Fruit fly (Drosophila melanogaster) whole organism, embryonic: ENCODE data around the gene mora.

Experiments used
- CG10366 ChIP-seq: fragments of 200-800 bp; sonication (Bioruptor generic); IDR thresholded peaks from 2 replicates; pipeline ENCODE4 v1.3.6; 2022; ENCODE audit warnings: missing biosample characterization, missing genetic modification characterization
- CG11247 ChIP-seq: fragments of 200-800 bp; sonication (Bioruptor generic); IDR thresholded peaks from 2 replicates; pipeline ENCODE4 v1.3.6; 2022; ENCODE audit warnings: missing biosample characterization, missing genetic modification characterization
- CG12071 ChIP-seq: fragments of 200-800 bp; sonication (Bioruptor generic); optimal IDR thresholded peaks from 3 replicates; lab custom pipeline; 2018; ENCODE audit warnings: missing biosample characterization, mild to moderate bottlenecking, missing genetic modification characterization
- CG12769 ChIP-seq: fragments of 200-800 bp; sonication (Bioruptor generic); optimal IDR thresholded peaks from 2 replicates; lab custom pipeline; 2019; ENCODE audit warnings: missing biosample characterization, mild to moderate bottlenecking, missing genetic modification characterization, moderate library complexity
- CG13296 ChIP-seq: fragments of 200-800 bp; sonication (Bioruptor generic); optimal IDR thresholded peaks from 3 replicates; lab custom pipeline; 2018; ENCODE audit warnings: missing biosample characterization, mild to moderate bottlenecking, missing genetic modification characterization
- CG13775 ChIP-seq: fragments of 200-800 bp; sonication (Bioruptor generic); optimal IDR thresholded peaks from 3 replicates; lab custom pipeline; 2017; ENCODE audit warnings: missing biosample characterization, mild to moderate bottlenecking, missing genetic modification characterization
- CG14710 ChIP-seq: fragments of 200-800 bp; sonication (Bioruptor generic); optimal IDR thresholded peaks from 3 replicates; lab custom pipeline; 2019; ENCODE audit warnings: missing biosample characterization, mild to moderate bottlenecking, missing genetic modification characterization, moderate library complexity
- CG1647 ChIP-seq: fragments of 200-800 bp; sonication (Bioruptor generic); optimal IDR thresholded peaks from 3 replicates; lab custom pipeline; 2016; ENCODE audit warnings: missing biosample characterization, missing genetic modification characterization
- CG18011 ChIP-seq: fragments of 200-800 bp; sonication (Bioruptor generic); optimal IDR thresholded peaks from 2 replicates; lab custom pipeline; 2017; ENCODE audit warnings: missing biosample characterization, missing genetic modification characterization, mild to moderate bottlenecking, moderate library complexity, missing genotype
- CG2116 ChIP-seq: fragments of 200-800 bp; sonication (Bioruptor generic); optimal IDR thresholded peaks from 3 replicates; lab custom pipeline; 2018; ENCODE audit warnings: missing biosample characterization, mild to moderate bottlenecking, missing genetic modification characterization
- CG2875 ChIP-seq: fragments of 200-800 bp; sonication (Bioruptor generic); optimal IDR thresholded peaks from 2 replicates; lab custom pipeline; 2017; ENCODE audit warnings: missing biosample characterization, mild to moderate bottlenecking, missing genetic modification characterization, missing genetic modification reagents
- CG30403 ChIP-seq: fragments of 200-800 bp; sonication (Bioruptor generic); optimal IDR thresholded peaks from 3 replicates; lab custom pipeline; 2016; ENCODE audit warnings: missing biosample characterization, missing genetic modification characterization
- CG30431 ChIP-seq: fragments of 200-800 bp; sonication (Bioruptor generic); optimal IDR thresholded peaks from 2 replicates; lab custom pipeline; 2017; ENCODE audit warnings: missing biosample characterization, missing genetic modification characterization
- CG3995 ChIP-seq: fragments of 200-800 bp; sonication (Bioruptor generic); optimal IDR thresholded peaks from 3 replicates; lab custom pipeline; 2016; ENCODE audit warnings: missing biosample characterization, missing genetic modification characterization
- CG4424 ChIP-seq: fragments of 200-800 bp; sonication (Bioruptor generic); optimal IDR thresholded peaks from 3 replicates; lab custom pipeline; 2016; ENCODE audit warnings: missing biosample characterization, missing genetic modification characterization
- CG4730 ChIP-seq: fragments of 200-800 bp; sonication (Bioruptor generic); IDR thresholded peaks from 2 replicates; pipeline ENCODE4 v1.3.6; 2022; ENCODE audit warnings: missing biosample characterization, missing genetic modification characterization
- CG4854 ChIP-seq: fragments of 200-800 bp; sonication (Bioruptor generic); optimal IDR thresholded peaks from 2 replicates; lab custom pipeline; 2016; ENCODE audit warnings: missing biosample characterization, missing genetic modification characterization, inconsistent platforms
- CG6689 ChIP-seq: fragments of 200-800 bp; sonication (Bioruptor generic); IDR thresholded peaks from 2 replicates; pipeline ENCODE4 v1.3.6; 2022; ENCODE audit warnings: missing biosample characterization, missing genetic modification characterization
- CG6813 ChIP-seq: fragments of 200-800 bp; sonication (Bioruptor generic); optimal IDR thresholded peaks from 2 replicates; lab custom pipeline; 2017; ENCODE audit warnings: missing biosample characterization, missing genetic modification characterization, mild to moderate bottlenecking, moderate library complexity, missing genetic modification reagents
- CG7271 ChIP-seq: fragments of 200-800 bp; sonication (Bioruptor generic); optimal IDR thresholded peaks from 2 replicates; lab custom pipeline; 2018; ENCODE audit warnings: missing biosample characterization, mild to moderate bottlenecking, missing genetic modification characterization, moderate library complexity
- CG7786 ChIP-seq: fragments of 200-800 bp; sonication (Bioruptor generic); optimal IDR thresholded peaks from 2 replicates; lab custom pipeline; 2016; ENCODE audit warnings: missing biosample characterization, missing genetic modification characterization
- CG8281 ChIP-seq: fragments of 200-800 bp; sonication (Bioruptor generic); optimal IDR thresholded peaks from 2 replicates; lab custom pipeline; 2018; ENCODE audit warnings: missing biosample characterization, mild to moderate bottlenecking, missing genetic modification characterization, moderate library complexity
- CG9437 ChIP-seq: fragments of 200-800 bp; sonication (Bioruptor generic); optimal IDR thresholded peaks from 2 replicates; lab custom pipeline; 2018; ENCODE audit warnings: missing biosample characterization, mild to moderate bottlenecking, missing genetic modification characterization
- CG9817 ChIP-seq: fragments of 200-800 bp; sonication (Bioruptor generic); optimal IDR thresholded peaks from 2 replicates; lab custom pipeline; 2018; ENCODE audit warnings: missing biosample characterization, mild to moderate bottlenecking, missing genetic modification characterization, moderate library complexity
- Dip2 ChIP-seq: fragments of 200-800 bp; sonication (Bioruptor generic); IDR thresholded peaks from 2 replicates; pipeline ENCODE4 v1.3.6; 2022; ENCODE audit warnings: missing biosample characterization, missing genetic modification characterization
- Doc3 ChIP-seq: fragments of 200-800 bp; sonication (Bioruptor generic); IDR thresholded peaks from 3 replicates; pipeline ENCODE4 v1.3.6; 2022; ENCODE audit warnings: missing biosample characterization, missing genetic modification characterization; ENCODE audit not compliant: partially characterized antibody
- H2.0 ChIP-seq: fragments of 200-800 bp; sonication (Bioruptor generic); IDR thresholded peaks from 2 replicates; pipeline ENCODE4 v1.3.6; 2022; ENCODE audit warnings: missing biosample characterization, missing genetic modification characterization
- Hand ChIP-seq: fragments of 200-800 bp; sonication (Bioruptor generic); optimal IDR thresholded peaks from 2 replicates; lab custom pipeline; 2017; ENCODE audit warnings: mild to moderate bottlenecking, missing biosample characterization, missing genetic modification reagents, missing genetic modification characterization
- Hr51 ChIP-seq, 2 experiments: fragments of 200-800 bp; sonication (Bioruptor generic); optimal IDR thresholded peaks; 2 replicates in 1 of 2; 3 replicates in 1 of 2; lab custom pipeline; 2016 to 2018; ENCODE audit warnings: missing biosample characterization in 2 of 2, missing genetic modification characterization in 2 of 2, mild to moderate bottlenecking in 1 of 2, moderate library complexity in 1 of 2
- PHDP ChIP-seq: fragments of 200-800 bp; sonication (Bioruptor generic); optimal IDR thresholded peaks from 3 replicates; lab custom pipeline; 2018; ENCODE audit warnings: missing biosample characterization, mild to moderate bottlenecking, missing genetic modification characterization, moderate library complexity
- Ptx1 ChIP-seq: fragments of 200-800 bp; sonication (Bioruptor generic); IDR thresholded peaks from 2 replicates; pipeline ENCODE4 v1.3.6; 2022; ENCODE audit warnings: missing biosample characterization, missing genetic modification characterization
- Ravus ChIP-seq: fragments of 200-800 bp; sonication (Bioruptor generic); IDR thresholded peaks from 2 replicates; pipeline ENCODE4 v1.3.6; 2022; ENCODE audit warnings: missing biosample characterization, missing genetic modification characterization
- Sry-β ChIP-seq: fragments of 200-800 bp; sonication (Bioruptor generic); optimal IDR thresholded peaks from 2 replicates; lab custom pipeline; 2018; ENCODE audit warnings: missing biosample characterization, mild to moderate bottlenecking, missing genetic modification characterization, moderate library complexity
- Taf1 ChIP-seq: fragments of 200-800 bp; sonication (Bioruptor generic); IDR thresholded peaks from 2 replicates; pipeline ENCODE4 v1.3.6; 2022; ENCODE audit warnings: missing biosample characterization, missing genetic modification characterization
- amos ChIP-seq: fragments of 200-800 bp; sonication (Bioruptor generic); IDR thresholded peaks from 2 replicates; pipeline ENCODE4 v1.3.6; 2022; ENCODE audit warnings: missing biosample characterization, missing genetic modification characterization; ENCODE audit not compliant: partially characterized antibody
- caup ChIP-seq: fragments of 200-800 bp; sonication (Bioruptor generic); optimal IDR thresholded peaks from 3 replicates; lab custom pipeline; 2017; ENCODE audit warnings: missing biosample characterization, mild to moderate bottlenecking, missing genetic modification characterization, moderate library complexity; ENCODE audit not compliant: severe bottlenecking
- danr ChIP-seq: fragments of 200-800 bp; sonication (Bioruptor generic); IDR thresholded peaks from 2 replicates; pipeline ENCODE4 v1.3.6; 2022; ENCODE audit warnings: missing biosample characterization, missing genetic modification characterization
- ems ChIP-seq: fragments of 200-800 bp; sonication (Bioruptor generic); optimal IDR thresholded peaks from 3 replicates; lab custom pipeline; 2016; ENCODE audit warnings: missing biosample characterization, missing genetic modification characterization
- gcm2 ChIP-seq: fragments of 200-800 bp; sonication (Bioruptor generic); optimal IDR thresholded peaks from 2 replicates; lab custom pipeline; 2016; ENCODE audit warnings: missing biosample characterization, missing genetic modification characterization
- hb ChIP-seq: fragments of 200-800 bp; sonication (Bioruptor generic); IDR thresholded peaks from 3 replicates; pipeline ENCODE4 v1.3.6; 2022; ENCODE audit warnings: missing biosample characterization, missing genetic modification characterization; ENCODE audit not compliant: partially characterized antibody
- lab ChIP-seq: fragments of 200-800 bp; sonication (Bioruptor generic); optimal IDR thresholded peaks from 3 replicates; lab custom pipeline; 2017; ENCODE audit warnings: missing biosample characterization, missing genetic modification characterization, mild to moderate bottlenecking, moderate library complexity, missing genetic modification reagents
- mam ChIP-seq: fragments of 200-800 bp; sonication (Bioruptor generic); optimal IDR thresholded peaks from 3 replicates; lab custom pipeline; 2016; ENCODE audit warnings: missing biosample characterization, missing genetic modification characterization
- nmo ChIP-seq: fragments of 200-800 bp; sonication (Bioruptor generic); optimal IDR thresholded peaks from 2 replicates; lab custom pipeline; 2018; ENCODE audit warnings: missing biosample characterization, mild to moderate bottlenecking, missing genetic modification characterization, moderate library complexity
- sim ChIP-seq: fragments of 200-800 bp; sonication (Bioruptor generic); IDR thresholded peaks from 2 replicates; pipeline ENCODE4 v1.3.6; 2022; ENCODE audit warnings: missing biosample characterization, missing genetic modification characterization
- tna ChIP-seq: fragments of 200-800 bp; sonication (Bioruptor generic); IDR thresholded peaks from 2 replicates; pipeline ENCODE4 v1.3.6; 2022; ENCODE audit warnings: missing biosample characterization, missing genetic modification characterization; ENCODE audit not compliant: partially characterized antibody
- vfl ChIP-seq: fragments of 200-800 bp; sonication (Bioruptor generic); optimal IDR thresholded peaks from 2 replicates; lab custom pipeline; 2016; ENCODE audit warnings: missing biosample characterization, missing genetic modification characterization
- vnd ChIP-seq: fragments of 200-800 bp; sonication (Bioruptor generic); IDR thresholded peaks from 3 replicates; pipeline ENCODE4 v1.3.6; 2022; ENCODE audit warnings: missing biosample characterization, missing genetic modification characterization; ENCODE audit not compliant: partially characterized antibody
- zen2 ChIP-seq: fragments of 200-800 bp; sonication (Bioruptor generic); IDR thresholded peaks from 3 replicates; pipeline ENCODE4 v1.3.6; 2022; ENCODE audit warnings: missing biosample characterization, missing genetic modification characterization; ENCODE audit not compliant: partially characterized antibody

mora gene

DNA sequence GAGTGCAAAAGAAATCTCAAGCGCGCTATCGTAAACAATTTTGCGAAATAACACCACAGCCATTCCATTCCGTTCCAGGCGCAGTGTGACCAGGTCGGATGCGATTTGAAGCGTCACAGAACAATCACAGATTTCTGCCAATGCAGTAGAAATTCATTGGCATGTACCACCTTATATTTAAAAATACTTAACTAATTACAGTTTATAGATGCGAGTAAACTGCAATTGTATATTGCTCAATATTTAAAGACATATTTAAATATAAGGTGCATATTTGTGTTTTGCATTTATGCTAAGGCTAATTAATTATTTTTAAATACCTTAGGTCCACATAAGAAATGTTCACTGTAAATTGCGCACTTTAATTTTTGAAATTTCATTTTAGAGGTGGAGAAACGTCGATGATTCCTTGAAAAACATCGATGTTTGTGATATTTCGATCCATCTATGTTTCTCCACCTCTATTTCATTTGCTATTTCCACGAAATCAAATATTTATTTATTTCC lies 7.3 kb downstream of the mora start, which contains the start of the genes SMC6 and CG6204 (continued):
- TF ChIP-seq CG8281 (tag; lab: Kevin White, UChicago): peak; percentile 81
- peak; percentile 94 for TF ChIP-seq CG11247 (GFP tag; lab: Robert Waterston, UW)
- no peak for TF ChIP-seq tna (GFP tag; lab: Robert Waterston, UW)
- TF ChIP-seq gcm2: peak; percentile 57
- peak; percentile 89 for TF ChIP-seq CG4424 (GFP tag; lab: Kevin White, UChicago)
- peak; percentile 91 for TF ChIP-seq CG13296 (GFP tag; lab: Kevin White, UChicago)
- TF ChIP-seq Dip2 (GFP tag; lab: Robert Waterston, UW): peak; percentile 57
- peak; percentile 81 for TF ChIP-seq CG6813 (GFP tag; lab: Kevin White, UChicago)
- TF ChIP-seq sim (GFP tag; lab: Robert Waterston, UW): peak; percentile 88; the same call in 1 of the 2 replicates
- TF ChIP-seq CG13775 (GFP tag; lab: Kevin White, UChicago): peak; percentile 93
- TF ChIP-seq CG2875: peak; percentile 80
- TF ChIP-seq Sry-β (GFP tag; lab: Kevin White, UChicago): peak; percentile 17
- peak; percentile 94 for TF ChIP-seq CG4730 (GFP tag; lab: Robert Waterston, UW)
- peak; percentile 96 for TF ChIP-seq CG6689 (GFP tag; lab: Robert Waterston, UW)
- TF ChIP-seq CG4854 (GFP tag; lab: Kevin White, UChicago): peak; percentile 82
- peak; percentile 89 for TF ChIP-seq caup
- peak; percentile 80 for TF ChIP-seq vfl (GFP tag; lab: Kevin White, UChicago)
- TF ChIP-seq CG12071 (GFP tag; lab: Kevin White, UChicago): peak; percentile 89
- TF ChIP-seq CG7786 (GFP tag; lab: Kevin White, UChicago): peak; percentile 79
- TF ChIP-seq CG9437 (GFP tag; lab: Kevin White, UChicago): peak; percentile 84
- peak; percentile 77 for TF ChIP-seq CG18011 (GFP tag; lab: Kevin White, UChicago)
- TF ChIP-seq Ptx1 (GFP tag; lab: Robert Waterston, UW): peak; percentile 97
- peak; percentile 79 for TF ChIP-seq CG3995
- peak; percentile 97 for TF ChIP-seq CG9817 (tag; lab: Kevin White, UChicago)
- peak; percentile 84 to 97 for TF ChIP-seq Hr51 (GFP tag; optimal IDR thresholded peaks at IDR 0.05; lab: Kevin White, UChicago)
- no peak for TF ChIP-seq zen2 (GFP tag; lab: Robert Waterston, UW)
- peak; percentile 98 for TF ChIP-seq nmo (GFP tag; lab: Kevin White, UChicago)
- peak; percentile 90 for TF ChIP-seq Taf1 (GFP tag; lab: Robert Waterston, UW)
- peak; percentile 96 for TF ChIP-seq PHDP (tag; lab: Kevin White, UChicago)
- peak; percentile 86 for TF ChIP-seq danr (GFP tag; lab: Robert Waterston, UW)
- peak; percentile 90 for TF ChIP-seq Ravus (GFP tag; lab: Robert Waterston, UW)
- TF ChIP-seq vnd (GFP tag; lab: Robert Waterston, UW): no peak
- peak; percentile 96 for TF ChIP-seq CG12769 (tag; lab: Kevin White, UChicago)
- peak; percentile 71 for TF ChIP-seq ems (GFP tag; lab: Kevin White, UChicago)
- peak; percentile 80 for TF ChIP-seq Hand (GFP tag; lab: Kevin White, UChicago)
- peak; percentile 95 for TF ChIP-seq lab
- peak; percentile 95 for TF ChIP-seq CG30403 (GFP tag; lab: Kevin White, UChicago)
- TF ChIP-seq H2.0 (GFP tag; lab: Robert Waterston, UW): peak; percentile 95
- TF ChIP-seq CG7271 (tag; lab: Kevin White, UChicago): peak; percentile 84
- TF ChIP-seq hb (GFP tag; lab: Robert Waterston, UW): no peak
- peak; percentile 63 for TF ChIP-seq CG1647
- TF ChIP-seq mam (GFP tag; lab: Kevin White, UChicago): peak; percentile 94
- no peak for TF ChIP-seq Doc3 (GFP tag; lab: Robert Waterston, UW)
- TF ChIP-seq CG30431 (GFP tag; lab: Kevin White, UChicago): peak; percentile 85
- TF ChIP-seq CG2116 (GFP tag; lab: Kevin White, UChicago): peak; percentile 82
- TF ChIP-seq CG14710: peak; percentile 94
- peak; percentile 60; the same call in 1 of the 2 replicates for TF ChIP-seq amos
- TF ChIP-seq CG10366 (GFP tag; lab: Robert Waterston, UW): peak; percentile 95
